Worm (Caenorhabditis elegans) whole organism, late embryonic: ENCODE data around the gene C13B4.1.

Experiments used
- C08G9.2 ChIP-seq: sonication (generic microtip); optimal IDR thresholded peaks from 2 replicates; lab custom pipeline; 2016; ENCODE audit warnings: mild to moderate bottlenecking, missing genetic modification characterization, moderate library complexity, missing compliant biosample characterization
- C38D4.7 ChIP-seq: fragments of 200-800 bp; sonication (Bioruptor generic); optimal IDR thresholded peaks from 2 replicates; lab custom pipeline; 2018; ENCODE audit warnings: mild to moderate bottlenecking, missing genetic modification characterization, moderate library complexity, missing compliant biosample characterization
- F13H6.1 ChIP-seq: sonication (generic microtip); optimal IDR thresholded peaks from 2 replicates; lab custom pipeline; 2016; ENCODE audit warnings: missing genetic modification characterization, missing compliant biosample characterization
- K02D7.2 ChIP-seq: sonication (generic microtip); optimal IDR thresholded peaks from 2 replicates; lab custom pipeline; 2017; ENCODE audit warnings: mild to moderate bottlenecking, missing genetic modification characterization, missing compliant biosample characterization
- T23F11.4 ChIP-seq: fragments of 200-800 bp; sonication (Bioruptor generic); optimal IDR thresholded peaks from 2 replicates; lab custom pipeline; 2018; ENCODE audit warnings: mild to moderate bottlenecking, missing genetic modification characterization, missing compliant biosample characterization
- Y22D7AL.16 ChIP-seq: sonication (generic microtip); optimal IDR thresholded peaks from 2 replicates; lab custom pipeline; 2016; ENCODE audit warnings: missing genetic modification characterization, missing compliant biosample characterization
- ahr-1 ChIP-seq: sonication (generic microtip); optimal IDR thresholded peaks from 2 replicates; lab custom pipeline; 2016; ENCODE audit warnings: missing genetic modification characterization, missing compliant biosample characterization
- ceh-18 ChIP-seq: sonication (generic microtip); optimal IDR thresholded peaks from 2 replicates; lab custom pipeline; 2016; ENCODE audit warnings: missing genetic modification characterization, missing compliant biosample characterization
- ceh-19 ChIP-seq: fragments of 200-800 bp; sonication (Bioruptor generic); optimal IDR thresholded peaks from 2 replicates; lab custom pipeline; 2018; ENCODE audit warnings: mild to moderate bottlenecking, missing genetic modification characterization, missing compliant biosample characterization
- ceh-2 ChIP-seq: sonication (generic microtip); optimal IDR thresholded peaks from 2 replicates; lab custom pipeline; 2016; ENCODE audit warnings: missing genotype, missing genetic modification characterization, missing compliant biosample characterization
- ceh-22 ChIP-seq: sonication (generic microtip); optimal IDR thresholded peaks from 2 replicates; lab custom pipeline; 2017; ENCODE audit warnings: missing biosample characterization, missing genetic modification characterization
- ceh-31 ChIP-seq: sonication (generic microtip); optimal IDR thresholded peaks from 2 replicates; lab custom pipeline; 2016; ENCODE audit warnings: missing genetic modification characterization, missing compliant biosample characterization
- ceh-34 ChIP-seq: sonication (generic microtip); optimal IDR thresholded peaks from 2 replicates; lab custom pipeline; 2016; ENCODE audit warnings: mild to moderate bottlenecking, missing genetic modification characterization, missing compliant biosample characterization
- ceh-48 ChIP-seq: sonication (generic microtip); optimal IDR thresholded peaks from 2 replicates; lab custom pipeline; 2016; ENCODE audit warnings: missing genetic modification characterization, inconsistent platforms, missing compliant biosample characterization
- ceh-6 ChIP-seq: fragments of 200-800 bp; sonication (Bioruptor generic); optimal IDR thresholded peaks from 2 replicates; lab custom pipeline; 2018; ENCODE audit warnings: mild to moderate bottlenecking, missing genetic modification characterization, missing compliant biosample characterization
- ceh-9 ChIP-seq: sonication (generic microtip); optimal IDR thresholded peaks from 2 replicates; lab custom pipeline; 2016; ENCODE audit warnings: mild to moderate bottlenecking, missing genetic modification characterization, inconsistent platforms, missing compliant biosample characterization
- che-1 ChIP-seq: sonication (generic microtip); optimal IDR thresholded peaks from 2 replicates; lab custom pipeline; 2016; ENCODE audit warnings: mild to moderate bottlenecking, missing genetic modification characterization, missing compliant biosample characterization
- dmd-4 ChIP-seq: sonication (generic microtip); optimal IDR thresholded peaks from 2 replicates; lab custom pipeline; 2016; ENCODE audit warnings: borderline replicate concordance, missing genetic modification characterization, missing compliant biosample characterization
- dve-1 ChIP-seq: sonication (generic microtip); optimal IDR thresholded peaks from 2 replicates; lab custom pipeline; 2017; ENCODE audit warnings: antibody characterized with exemption, mild to moderate bottlenecking, missing genetic modification characterization, missing compliant biosample characterization
- elt-2 ChIP-seq: sonication (generic microtip); optimal IDR thresholded peaks from 2 replicates; lab custom pipeline; 2016; ENCODE audit warnings: missing genetic modification reagents, missing genetic modification characterization, missing compliant biosample characterization
- elt-4 ChIP-seq: sonication (generic microtip); optimal IDR thresholded peaks from 2 replicates; lab custom pipeline; 2016; ENCODE audit warnings: missing genetic modification characterization, missing compliant biosample characterization
- ets-4 ChIP-seq: sonication (generic microtip); optimal IDR thresholded peaks from 2 replicates; lab custom pipeline; 2016; ENCODE audit warnings: missing genetic modification characterization, missing compliant biosample characterization
- fax-1 ChIP-seq: sonication (generic microtip); optimal IDR thresholded peaks from 2 replicates; lab custom pipeline; 2016; ENCODE audit warnings: missing genotype, missing genetic modification characterization, missing compliant biosample characterization
- fkh-10 ChIP-seq: fragments of 150-350 bp; optimal IDR thresholded peaks from 2 replicates; lab custom pipeline; 2014; ENCODE audit warnings: missing biosample characterization, missing genetic modification reagents, missing genetic modification characterization
- fkh-6 ChIP-seq: sonication (generic microtip); optimal IDR thresholded peaks from 2 replicates; lab custom pipeline; 2016; ENCODE audit warnings: missing genetic modification characterization, missing compliant biosample characterization
- gmeb-2 ChIP-seq: sonication (generic microtip); optimal IDR thresholded peaks from 2 replicates; lab custom pipeline; 2016; ENCODE audit warnings: missing genetic modification characterization, inconsistent platforms, missing compliant biosample characterization
- hlh-13 ChIP-seq: fragments of 200-800 bp; sonication (Bioruptor generic); optimal IDR thresholded peaks from 2 replicates; lab custom pipeline; 2018; ENCODE audit warnings: mild to moderate bottlenecking, missing genetic modification characterization, missing compliant biosample characterization
- hlh-15 ChIP-seq: sonication (generic microtip); optimal IDR thresholded peaks from 2 replicates; lab custom pipeline; 2016; ENCODE audit warnings: missing genetic modification characterization, missing compliant biosample characterization
- hlh-8 ChIP-seq: sonication (generic microtip); optimal IDR thresholded peaks from 2 replicates; lab custom pipeline; 2016; ENCODE audit warnings: missing genotype, missing genetic modification characterization, missing compliant biosample characterization
- lin-11 ChIP-seq: fragments of 200-800 bp; sonication (Bioruptor generic); optimal IDR thresholded peaks from 2 replicates; lab custom pipeline; 2018; ENCODE audit warnings: mild to moderate bottlenecking, missing genetic modification characterization, missing compliant biosample characterization
- mec-3 ChIP-seq: sonication (generic microtip); optimal IDR thresholded peaks from 2 replicates; lab custom pipeline; 2016; ENCODE audit warnings: borderline replicate concordance, missing genetic modification characterization, missing compliant biosample characterization
- nhr-232 ChIP-seq: sonication (generic microtip); optimal IDR thresholded peaks from 2 replicates; lab custom pipeline; 2016; ENCODE audit warnings: missing genetic modification characterization, missing compliant biosample characterization
- npax-4 ChIP-seq: sonication (generic microtip); optimal IDR thresholded peaks from 2 replicates; lab custom pipeline; 2016; ENCODE audit warnings: missing genetic modification characterization, missing compliant biosample characterization
- pat-9 ChIP-seq: fragments of 200-800 bp; sonication (Bioruptor generic); optimal IDR thresholded peaks from 2 replicates; lab custom pipeline; 2018; ENCODE audit warnings: mild to moderate bottlenecking, missing genetic modification characterization, moderate library complexity, missing compliant biosample characterization
- pax-1 ChIP-seq: fragments of 150-350 bp; optimal IDR thresholded peaks from 2 replicates; lab custom pipeline; 2014; ENCODE audit warnings: missing biosample characterization, missing genetic modification characterization
- pha-2 ChIP-seq: sonication (generic microtip); optimal IDR thresholded peaks from 2 replicates; lab custom pipeline; 2017; ENCODE audit warnings: mild to moderate bottlenecking, missing genetic modification characterization, missing compliant biosample characterization
- pha-4 ChIP-seq: fragments of 150-350 bp; optimal IDR thresholded peaks from 2 replicates; lab custom pipeline; 2018; ENCODE audit warnings: missing biosample characterization, missing genetic modification reagents, missing genetic modification characterization
- pqm-1 ChIP-seq: sonication (generic microtip); optimal IDR thresholded peaks from 2 replicates; lab custom pipeline; 2016; ENCODE audit warnings: missing genetic modification characterization, missing compliant biosample characterization
- pros-1 ChIP-seq: fragments of 150-350 bp; optimal IDR thresholded peaks from 2 replicates; lab custom pipeline; 2014; ENCODE audit warnings: missing biosample characterization, missing genetic modification reagents, missing genetic modification characterization
- ref-2 ChIP-seq: sonication (generic microtip); optimal IDR thresholded peaks from 2 replicates; lab custom pipeline; 2016; ENCODE audit warnings: missing genetic modification characterization, missing compliant biosample characterization
- rnt-1 ChIP-seq: sonication (generic microtip); optimal IDR thresholded peaks from 2 replicates; lab custom pipeline; 2016; ENCODE audit warnings: missing genetic modification characterization, missing compliant biosample characterization
- sox-2 ChIP-seq: fragments of 200-800 bp; sonication (Bioruptor generic); IDR thresholded peaks from 2 replicates; pipeline ENCODE4 v1.3.6; 2022; ENCODE audit warnings: missing genetic modification reagents, missing genetic modification characterization, missing compliant biosample characterization
- sox-4 ChIP-seq: sonication (generic microtip); optimal IDR thresholded peaks from 2 replicates; lab custom pipeline; 2017; ENCODE audit warnings: mild to moderate bottlenecking, missing genetic modification characterization, inconsistent platforms, missing compliant biosample characterization
- syd-9 ChIP-seq: sonication (generic microtip); optimal IDR thresholded peaks from 2 replicates; lab custom pipeline; 2016; ENCODE audit warnings: mild to moderate bottlenecking, missing genetic modification characterization, moderate library complexity, missing compliant biosample characterization
- tbx-2 ChIP-seq: sonication (generic microtip); optimal IDR thresholded peaks from 2 replicates; lab custom pipeline; 2016; ENCODE audit warnings: missing genetic modification characterization, missing compliant biosample characterization
- tbx-7 ChIP-seq: sonication (generic microtip); optimal IDR thresholded peaks from 2 replicates; lab custom pipeline; 2016; ENCODE audit warnings: missing genotype, missing genetic modification characterization, missing compliant biosample characterization
- ttx-3 ChIP-seq: sonication (generic microtip); optimal IDR thresholded peaks from 2 replicates; lab custom pipeline; 2016; ENCODE audit warnings: missing genetic modification reagents, missing genetic modification characterization, missing compliant biosample characterization
- unc-3 ChIP-seq, 2 experiments: fragments of 200-800 bp in 1 of 2; sonication (Bioruptor generic) in 1 of 2; sonication (generic microtip) in 1 of 2; conservative IDR thresholded peaks in 1 of 2; optimal IDR thresholded peaks in 1 of 2; 2 replicates each; pipeline versions ENCODE4 v1.3.6 to Lab custom; 2016 to 2022; ENCODE audit warnings: missing compliant biosample characterization in 2 of 2, missing genetic modification characterization in 2 of 2, missing genetic modification reagents in 1 of 2
- unc-42 ChIP-seq: sonication (generic microtip); optimal IDR thresholded peaks from 2 replicates; lab custom pipeline; 2016; ENCODE audit warnings: missing genotype, missing genetic modification characterization, missing compliant biosample characterization
- unc-55 ChIP-seq: sonication (generic microtip); optimal IDR thresholded peaks from 2 replicates; lab custom pipeline; 2017; ENCODE audit warnings: missing biosample characterization, missing genetic modification reagents, missing genetic modification characterization
- unc-86 ChIP-seq: sonication (generic microtip); optimal IDR thresholded peaks from 2 replicates; lab custom pipeline; 2016; ENCODE audit warnings: missing genetic modification characterization, missing compliant biosample characterization
- zip-5 ChIP-seq: sonication (generic microtip); optimal IDR thresholded peaks from 2 replicates; lab custom pipeline; 2016; ENCODE audit warnings: missing genetic modification characterization, missing compliant biosample characterization

The C13B4.1 gene

ce11 chrII:14496809-14497208 is 17.4 kb upstream of the C13B4.1 start:
- TF ChIP-seq hlh-15 = peak; percentile 71
- peak; percentile 59 for TF ChIP-seq syd-9
- peak; percentile 72 for TF ChIP-seq unc-86
- peak; percentile 35 for TF ChIP-seq ceh-22 (tag; lab: Kevin White, UChicago)
- TF ChIP-seq pros-1 = peak; percentile 15
- peak; percentile 86 for TF ChIP-seq gmeb-2
- peak; percentile 91 for TF ChIP-seq tbx-2 (tag; lab: Kevin White, UChicago)
- no peak for TF ChIP-seq elt-4 (tag; lab: Kevin White, UChicago)
- TF ChIP-seq dmd-4 = peak; percentile 75
- TF ChIP-seq fkh-6 (tag; lab: Kevin White, UChicago) = peak; percentile 85
- peak; percentile 43 for TF ChIP-seq ceh-9 (tag; lab: Kevin White, UChicago)
- peak; percentile 90 for TF ChIP-seq pqm-1 (tag; lab: Kevin White, UChicago)
- peak; percentile 96 for TF ChIP-seq rnt-1
- peak; percentile 88 for TF ChIP-seq pha-2 (tag; lab: Kevin White, UChicago)
- peak; percentile 83 for TF ChIP-seq ref-2 (tag; lab: Kevin White, UChicago)
- peak; percentile 77 for TF ChIP-seq ceh-48 (tag; lab: Kevin White, UChicago)
- TF ChIP-seq ceh-31 = peak; percentile 68
- no peak for TF ChIP-seq unc-55 (GFP tag; lab: Kevin White, UChicago)
- TF ChIP-seq ceh-18 (tag; lab: Kevin White, UChicago) = peak; percentile 83
- TF ChIP-seq elt-2 (tag; lab: Kevin White, UChicago) = peak; percentile 93
- peak; percentile 83 for TF ChIP-seq C08G9.2 (tag; lab: Kevin White, UChicago)
- peak; percentile 82 for TF ChIP-seq K02D7.2 (tag; lab: Kevin White, UChicago)
- TF ChIP-seq Y22D7AL.16 (tag; lab: Kevin White, UChicago) = peak; percentile 71
- TF ChIP-seq fkh-10 (GFP tag; lab: Kevin White, UChicago) = no peak
- no peak for TF ChIP-seq pha-4 (tag; lab: Kevin White, UChicago)
- peak; percentile 66 for TF ChIP-seq ceh-2 (tag; lab: Kevin White, UChicago)
- TF ChIP-seq hlh-13 (GFP tag; lab: Kevin White, UChicago) = peak; percentile 75
- TF ChIP-seq ets-4 (tag; lab: Kevin White, UChicago) = peak; percentile 63
- peak; percentile 92 for TF ChIP-seq ceh-6 (GFP tag; lab: Kevin White, UChicago)
- peak; percentile 86 for TF ChIP-seq ceh-34 (tag; lab: Kevin White, UChicago)
- peak; percentile 85 for TF ChIP-seq nhr-232
- peak; percentile 68 for TF ChIP-seq fax-1
- TF ChIP-seq unc-3 (GFP tag; conservative IDR thresholded peaks at IDR 0.05; lab: Robert Waterston, UW) = peak; percentile 78
- peak; percentile 80 for TF ChIP-seq unc-3 (tag; optimal IDR thresholded peaks at IDR 0.05; lab: Kevin White, UChicago)
- TF ChIP-seq pax-1 (tag; lab: Kevin White, UChicago) = no peak
- TF ChIP-seq pat-9 (tag; lab: Kevin White, UChicago) = peak; percentile 90
- TF ChIP-seq sox-2 (GFP tag; lab: Robert Waterston, UW) = peak; percentile 79
- peak; percentile 73 for TF ChIP-seq F13H6.1
- peak; percentile 53 for TF ChIP-seq tbx-7 (tag; lab: Kevin White, UChicago)
- TF ChIP-seq sox-4 (tag; lab: Kevin White, UChicago) = peak; percentile 80
- TF ChIP-seq che-1 (tag; lab: Kevin White, UChicago) = peak; percentile 86
- TF ChIP-seq ahr-1 (tag; lab: Kevin White, UChicago) = peak; percentile 74
- TF ChIP-seq ttx-3 (tag; lab: Kevin White, UChicago) = peak; percentile 80
- TF ChIP-seq dve-1 (tag; lab: Kevin White, UChicago) = peak; percentile 88
- peak; percentile 74 for TF ChIP-seq T23F11.4
- peak; percentile 69 for TF ChIP-seq npax-4
- TF ChIP-seq C38D4.7 (GFP tag; lab: Kevin White, UChicago) = peak; percentile 82
- peak; percentile 10 for TF ChIP-seq unc-42 (tag; lab: Kevin White, UChicago)
- peak; percentile 68 for TF ChIP-seq zip-5
- TF ChIP-seq lin-11 (tag; lab: Kevin White, UChicago) = peak; percentile 80
- TF ChIP-seq hlh-8 (tag; lab: Kevin White, UChicago) = peak; percentile 63
- TF ChIP-seq mec-3 (tag; lab: Kevin White, UChicago) = peak; percentile 5
- TF ChIP-seq ceh-19 = peak; percentile 82
